Fruit fly (Drosophila melanogaster): ENCODE results near the gene Herp.

The Herp gene

DNA sequence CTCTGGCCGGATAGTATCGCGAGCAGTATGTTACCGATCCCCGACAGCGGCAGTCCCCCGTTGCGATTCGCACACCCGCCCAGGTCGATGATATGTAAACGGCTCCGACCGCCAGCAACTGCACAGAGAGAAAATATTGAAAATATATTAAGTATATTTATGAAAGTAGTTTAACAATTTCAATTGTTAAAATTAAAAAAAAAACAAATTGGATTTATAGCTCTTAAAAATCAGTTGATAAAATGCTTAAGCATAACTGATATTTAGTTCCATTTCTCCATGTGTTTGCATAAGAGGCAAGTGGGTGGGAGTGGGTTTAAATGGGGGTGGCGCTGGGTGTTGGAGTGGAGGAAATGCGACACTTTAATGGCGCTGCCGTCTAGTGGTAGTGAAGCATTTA, 49.6 kb upstream of the Herp start (continued):
- TF ChIP-seq ap (GFP tag; IDR thresholded peaks at IDR 0.05) (peak; percentile 39; the same call in 1 of the 2 replicates), Hr51 (GFP tag; optimal IDR thresholded peaks at IDR 0.05) (peak in 1 of 2 experiments; percentile 45), corto (GFP tag; optimal IDR thresholded peaks at IDR 0.05) (no peak), CG17802 (tag; optimal IDR thresholded peaks at IDR 0.05) (no peak), dysf (GFP tag; IDR thresholded peaks at IDR 0.05) (no peak), pum (GFP tag; optimal IDR thresholded peaks at IDR 0.05) (no peak), CG32772 (GFP tag; IDR thresholded peaks at IDR 0.05) (0 out of 2 replicates have a peak, but pooled peaks have one; percentile 19), BtbVII (GFP tag; optimal IDR thresholded peaks at IDR 0.05) (no peak), pb (GFP tag; optimal IDR thresholded peaks at IDR 0.05) (no peak), Hr3 (GFP tag; optimal IDR thresholded peaks at IDR 0.05) (peak; percentile 20), Usf (GFP tag; optimal IDR thresholded peaks at IDR 0.05) (no peak), hkb (optimal IDR thresholded peaks at IDR 0.05) (no peak), hkb (GFP tag; IDR thresholded peaks at IDR 0.05) (peak; percentile 39; the same call in 1 of the 2 replicates), Lpt (GFP tag; optimal IDR thresholded peaks at IDR 0.05) (no peak), CG11723 (GFP tag; optimal IDR thresholded peaks at IDR 0.05) (no peak), schlank (tag; optimal IDR thresholded peaks at IDR 0.05) (no peak), crc (GFP tag; optimal IDR thresholded peaks at IDR 0.05) (no peak), CG17328 (GFP tag; IDR thresholded peaks at IDR 0.05) (0 out of 2 replicates have a peak, but pooled peaks have one; percentile 32), maf-S (GFP tag; optimal IDR thresholded peaks at IDR 0.05) (no peak), zfh2 (GFP tag; optimal IDR thresholded peaks at IDR 0.05) (no peak), al (GFP tag; IDR thresholded peaks at IDR 0.05) (no peak), CG7556 (GFP tag; optimal IDR thresholded peaks at IDR 0.05) (peak; percentile 41), ssp (GFP tag; IDR thresholded peaks at IDR 0.05) (peak; percentile 23; the same call in 1 of the 2 replicates), pita (GFP tag; optimal IDR thresholded peaks at IDR 0.05) (no peak), CG13296 (GFP tag; optimal IDR thresholded peaks at IDR 0.05) (no peak), MESR4 (GFP tag; optimal IDR thresholded peaks at IDR 0.05) (no peak), fd102C (GFP tag; optimal IDR thresholded peaks at IDR 0.05) (no peak), Sox100B (GFP tag; optimal IDR thresholded peaks at IDR 0.05) (peak; percentile 0), PHDP (tag; optimal IDR thresholded peaks at IDR 0.05) (peak; percentile 39), ara (GFP tag; IDR thresholded peaks at IDR 0.05) (no peak), CG9215 (GFP tag; IDR thresholded peaks at IDR 0.05) (peak; percentile 27; the same call in 1 of the 2 replicates), aop (GFP tag; IDR thresholded peaks at IDR 0.05) (no peak), sr (GFP tag; IDR thresholded peaks at IDR 0.05) (no peak), kni (GFP tag; optimal IDR thresholded peaks at IDR 0.05) (no peak), run (tag; optimal IDR thresholded peaks at IDR 0.05) (no peak), cas (GFP tag; IDR thresholded peaks at IDR 0.05) (no peak), Fer2 (tag; optimal IDR thresholded peaks at IDR 0.05) (no peak), CG16863 (GFP tag; optimal IDR thresholded peaks at IDR 0.05) (no peak), CG17385 (GFP tag; optimal IDR thresholded peaks at IDR 0.05) (peak; percentile 10), CG8388 (GFP tag; optimal IDR thresholded peaks at IDR 0.05) (peak; percentile 36), CG34376 (GFP tag; optimal IDR thresholded peaks at IDR 0.05) (no peak), CG12769 (tag; optimal IDR thresholded peaks at IDR 0.05) (no peak), CG15269 (tag; optimal IDR thresholded peaks at IDR 0.05) (peak; percentile 23), sob (GFP tag; IDR thresholded peaks at IDR 0.05) (0 out of 2 replicates have a peak, but pooled peaks have one; percentile 23), zen (tag; optimal IDR thresholded peaks at IDR 0.05) (no peak), tin (GFP tag; optimal IDR thresholded peaks at IDR 0.05) (no peak), CG17829 (tag; optimal IDR thresholded peaks at IDR 0.05) (no peak), D19B (GFP tag; optimal IDR thresholded peaks at IDR 0.05) (no peak), ATbp (GFP tag; optimal IDR thresholded peaks at IDR 0.05) (peak; percentile 32), CG30403 (GFP tag; optimal IDR thresholded peaks at IDR 0.05) (no peak), CG15011 (GFP tag; optimal IDR thresholded peaks at IDR 0.05) (no peak), CG10654 (GFP tag; optimal IDR thresholded peaks at IDR 0.05) (no peak)
